Worm (Caenorhabditis elegans) whole organism, L4/young adult: ENCODE measurements around the gene F38A6.4.

Experiments used
- W03F9.2 ChIP-seq: fragments of 150-350 bp; optimal IDR thresholded peaks from 2 replicates; lab custom pipeline; 2014; ENCODE audit warnings: missing biosample characterization, missing genetic modification characterization
- dao-5 ChIP-seq: sonication (generic microtip); optimal IDR thresholded peaks from 2 replicates; lab custom pipeline; 2016; ENCODE audit warnings: missing genotype, missing genetic modification characterization, moderate library complexity, missing compliant biosample characterization
- him-1 ChIP-seq: sonication (generic microtip); optimal IDR thresholded peaks from 2 replicates; lab custom pipeline; 2016; ENCODE audit warnings: missing genotype, missing genetic modification reagents, missing genetic modification characterization, missing compliant biosample characterization

Gene F38A6.4

ce11 chrV:20728763-20729350, 46.3 kb downstream of the F38A6.4 start, which contains the start of gene ipla-3:
Gene ipla-3 (minus strand): TSS chrV:20729272.
- TF ChIP-seq W03F9.2 (tag; lab: Kevin White, UChicago) = peak; percentile 44
- no peak for TF ChIP-seq him-1 (tag; lab: Kevin White, UChicago)

ce11 chrV:20727458-20727857, 47.7 kb downstream of the F38A6.4 start:
- TF ChIP-seq him-1 (tag; lab: Kevin White, UChicago) = no peak
- no peak for TF ChIP-seq dao-5
- no peak for TF ChIP-seq W03F9.2 (tag; lab: Kevin White, UChicago)
